Worm (Caenorhabditis elegans) whole organism, late embryonic: ENCODE measurements around the gene npr-43.

ENCODE experiments used
- C08G9.2 ChIP-seq: sonication (generic microtip); optimal IDR thresholded peaks from 2 replicates; lab custom pipeline; 2016; ENCODE audit warnings: mild to moderate bottlenecking, missing genetic modification characterization, moderate library complexity, missing compliant biosample characterization
- K09A11.1 ChIP-seq: sonication (generic microtip); optimal IDR thresholded peaks from 2 replicates; lab custom pipeline; 2017; ENCODE audit warnings: antibody characterized with exemption, mild to moderate bottlenecking, missing genetic modification characterization, missing compliant biosample characterization; ENCODE audit not compliant: insufficient read depth
- Y22D7AL.16 ChIP-seq: sonication (generic microtip); optimal IDR thresholded peaks from 2 replicates; lab custom pipeline; 2016; ENCODE audit warnings: missing genetic modification characterization, missing compliant biosample characterization
- ceh-14 ChIP-seq: sonication (generic microtip); optimal IDR thresholded peaks from 2 replicates; lab custom pipeline; 2016; ENCODE audit warnings: missing genotype, missing genetic modification characterization, missing compliant biosample characterization
- ceh-18 ChIP-seq: sonication (generic microtip); optimal IDR thresholded peaks from 2 replicates; lab custom pipeline; 2016; ENCODE audit warnings: missing genetic modification characterization, missing compliant biosample characterization
- ceh-19 ChIP-seq: fragments of 200-800 bp; sonication (Bioruptor generic); optimal IDR thresholded peaks from 2 replicates; lab custom pipeline; 2018; ENCODE audit warnings: mild to moderate bottlenecking, missing genetic modification characterization, missing compliant biosample characterization
- ceh-2 ChIP-seq: sonication (generic microtip); optimal IDR thresholded peaks from 2 replicates; lab custom pipeline; 2016; ENCODE audit warnings: missing genotype, missing genetic modification characterization, missing compliant biosample characterization
- ceh-22 ChIP-seq: sonication (generic microtip); optimal IDR thresholded peaks from 2 replicates; lab custom pipeline; 2017; ENCODE audit warnings: missing biosample characterization, missing genetic modification characterization
- ceh-31 ChIP-seq: sonication (generic microtip); optimal IDR thresholded peaks from 2 replicates; lab custom pipeline; 2016; ENCODE audit warnings: missing genetic modification characterization, missing compliant biosample characterization
- ceh-34 ChIP-seq: sonication (generic microtip); optimal IDR thresholded peaks from 2 replicates; lab custom pipeline; 2016; ENCODE audit warnings: mild to moderate bottlenecking, missing genetic modification characterization, missing compliant biosample characterization
- ceh-45 ChIP-seq: fragments of 200-800 bp; sonication (Bioruptor generic); IDR thresholded peaks from 2 replicates; pipeline ENCODE4 v1.3.6; 2022; ENCODE audit warnings: missing genetic modification reagents, missing genetic modification characterization, missing compliant biosample characterization
- dmd-4 ChIP-seq: sonication (generic microtip); optimal IDR thresholded peaks from 2 replicates; lab custom pipeline; 2016; ENCODE audit warnings: borderline replicate concordance, missing genetic modification characterization, missing compliant biosample characterization
- elt-2 ChIP-seq: sonication (generic microtip); optimal IDR thresholded peaks from 2 replicates; lab custom pipeline; 2016; ENCODE audit warnings: missing genetic modification reagents, missing genetic modification characterization, missing compliant biosample characterization
- ets-4 ChIP-seq: sonication (generic microtip); optimal IDR thresholded peaks from 2 replicates; lab custom pipeline; 2016; ENCODE audit warnings: missing genetic modification characterization, missing compliant biosample characterization
- eyg-1 ChIP-seq: sonication (generic microtip); optimal IDR thresholded peaks from 2 replicates; lab custom pipeline; 2016; ENCODE audit warnings: missing genotype, missing genetic modification characterization, missing compliant biosample characterization
- fax-1 ChIP-seq: sonication (generic microtip); optimal IDR thresholded peaks from 2 replicates; lab custom pipeline; 2016; ENCODE audit warnings: missing genotype, missing genetic modification characterization, missing compliant biosample characterization
- fkh-10 ChIP-seq: fragments of 150-350 bp; optimal IDR thresholded peaks from 2 replicates; lab custom pipeline; 2014; ENCODE audit warnings: missing biosample characterization, missing genetic modification reagents, missing genetic modification characterization
- hlh-13 ChIP-seq: fragments of 200-800 bp; sonication (Bioruptor generic); optimal IDR thresholded peaks from 2 replicates; lab custom pipeline; 2018; ENCODE audit warnings: mild to moderate bottlenecking, missing genetic modification characterization, missing compliant biosample characterization
- hlh-8 ChIP-seq: sonication (generic microtip); optimal IDR thresholded peaks from 2 replicates; lab custom pipeline; 2016; ENCODE audit warnings: missing genotype, missing genetic modification characterization, missing compliant biosample characterization
- lim-6 ChIP-seq: sonication (generic microtip); optimal IDR thresholded peaks from 2 replicates; lab custom pipeline; 2016; ENCODE audit warnings: missing genetic modification characterization, missing compliant biosample characterization
- nhr-11 ChIP-seq: fragments of 150-350 bp; optimal IDR thresholded peaks from 2 replicates; lab custom pipeline; 2014; ENCODE audit warnings: missing biosample characterization, missing genetic modification characterization
- nhr-232 ChIP-seq: sonication (generic microtip); optimal IDR thresholded peaks from 2 replicates; lab custom pipeline; 2016; ENCODE audit warnings: missing genetic modification characterization, missing compliant biosample characterization
- odd-2 ChIP-seq: sonication (generic microtip); optimal IDR thresholded peaks from 2 replicates; lab custom pipeline; 2017; ENCODE audit warnings: antibody characterized with exemption, mild to moderate bottlenecking, missing genetic modification characterization, missing compliant biosample characterization
- pag-3 ChIP-seq: sonication (generic microtip); optimal IDR thresholded peaks from 2 replicates; lab custom pipeline; 2016; ENCODE audit warnings: missing compliant biosample characterization, missing genetic modification characterization, borderline replicate concordance
- pat-9 ChIP-seq: fragments of 200-800 bp; sonication (Bioruptor generic); optimal IDR thresholded peaks from 2 replicates; lab custom pipeline; 2018; ENCODE audit warnings: mild to moderate bottlenecking, missing genetic modification characterization, moderate library complexity, missing compliant biosample characterization
- pha-2 ChIP-seq: sonication (generic microtip); optimal IDR thresholded peaks from 2 replicates; lab custom pipeline; 2017; ENCODE audit warnings: mild to moderate bottlenecking, missing genetic modification characterization, missing compliant biosample characterization
- pha-4 ChIP-seq: fragments of 150-350 bp; optimal IDR thresholded peaks from 2 replicates; lab custom pipeline; 2018; ENCODE audit warnings: missing biosample characterization, missing genetic modification reagents, missing genetic modification characterization
- pqm-1 ChIP-seq: sonication (generic microtip); optimal IDR thresholded peaks from 2 replicates; lab custom pipeline; 2016; ENCODE audit warnings: missing genetic modification characterization, missing compliant biosample characterization
- pros-1 ChIP-seq: fragments of 150-350 bp; optimal IDR thresholded peaks from 2 replicates; lab custom pipeline; 2014; ENCODE audit warnings: missing biosample characterization, missing genetic modification reagents, missing genetic modification characterization
- ref-2 ChIP-seq: sonication (generic microtip); optimal IDR thresholded peaks from 2 replicates; lab custom pipeline; 2016; ENCODE audit warnings: missing genetic modification characterization, missing compliant biosample characterization
- rnt-1 ChIP-seq: sonication (generic microtip); optimal IDR thresholded peaks from 2 replicates; lab custom pipeline; 2016; ENCODE audit warnings: missing genetic modification characterization, missing compliant biosample characterization
- sdc-2 ChIP-seq: sonication (generic microtip); optimal IDR thresholded peaks from 2 replicates; lab custom pipeline; 2016; ENCODE audit warnings: missing genotype, missing genetic modification characterization, missing compliant biosample characterization
- sox-2 ChIP-seq: fragments of 200-800 bp; sonication (Bioruptor generic); IDR thresholded peaks from 2 replicates; pipeline ENCODE4 v1.3.6; 2022; ENCODE audit warnings: missing genetic modification reagents, missing genetic modification characterization, missing compliant biosample characterization
- tbx-2 ChIP-seq: sonication (generic microtip); optimal IDR thresholded peaks from 2 replicates; lab custom pipeline; 2016; ENCODE audit warnings: missing genetic modification characterization, missing compliant biosample characterization
- tbx-7 ChIP-seq: sonication (generic microtip); optimal IDR thresholded peaks from 2 replicates; lab custom pipeline; 2016; ENCODE audit warnings: missing genotype, missing genetic modification characterization, missing compliant biosample characterization
- ttx-3 ChIP-seq: sonication (generic microtip); optimal IDR thresholded peaks from 2 replicates; lab custom pipeline; 2016; ENCODE audit warnings: missing genetic modification reagents, missing genetic modification characterization, missing compliant biosample characterization
- unc-42 ChIP-seq: sonication (generic microtip); optimal IDR thresholded peaks from 2 replicates; lab custom pipeline; 2016; ENCODE audit warnings: missing genotype, missing genetic modification characterization, missing compliant biosample characterization
- zip-5 ChIP-seq: sonication (generic microtip); optimal IDR thresholded peaks from 2 replicates; lab custom pipeline; 2016; ENCODE audit warnings: missing genetic modification characterization, missing compliant biosample characterization

npr-43 gene

ce11 chrV:14424958-14425492 lies 46.1 kb upstream of the npr-43 start, which contains the start of gene rrsr-1 (continued):
- TF ChIP-seq fax-1 (tag; lab: Kevin White, UChicago) (no peak), sdc-2 (tag; lab: Kevin White, UChicago) (no peak), eyg-1 (tag; lab: Kevin White, UChicago) (no peak), ceh-14 (tag; lab: Kevin White, UChicago) (peak; percentile 66), nhr-11 (tag; lab: Kevin White, UChicago) (no peak), ceh-19 (GFP tag; lab: Kevin White, UChicago) (no peak), hlh-13 (no peak), lim-6 (tag; lab: Kevin White, UChicago) (no peak), ref-2 (tag; lab: Kevin White, UChicago) (no peak), Y22D7AL.16 (no peak), sox-2 (GFP tag; lab: Robert Waterston, UW) (no peak), odd-2 (tag; lab: Kevin White, UChicago) (no peak), fkh-10 (GFP tag; lab: Kevin White, UChicago) (no peak), ceh-22 (tag; lab: Kevin White, UChicago) (no peak), elt-2 (tag; lab: Kevin White, UChicago) (peak; percentile 6), pag-3 (tag; lab: Kevin White, UChicago) (no peak), ceh-34 (tag; lab: Kevin White, UChicago) (peak; percentile 15), unc-42 (tag; lab: Kevin White, UChicago) (no peak)

DNA sequence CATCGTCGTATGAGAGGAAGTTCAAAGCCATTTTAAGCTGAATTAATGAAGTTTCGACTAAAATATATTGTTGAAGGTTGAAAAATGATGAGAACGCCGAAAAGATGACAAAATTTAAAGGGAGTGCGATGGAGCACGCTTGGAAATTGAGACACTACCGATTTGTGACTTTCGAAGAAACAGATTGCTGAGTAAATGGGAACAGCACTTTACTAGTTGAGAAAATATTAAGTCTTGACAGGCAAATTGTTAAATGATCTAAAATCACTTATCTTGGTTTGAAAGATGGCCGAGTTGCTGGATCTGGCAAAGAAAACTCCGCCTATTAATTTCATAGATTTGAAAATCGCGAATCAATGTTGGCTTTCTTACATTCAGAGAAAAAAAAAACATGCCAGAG lies 44.4 kb upstream of the npr-43 start, which contains the start of gene rpoa-12:
rpoa-12 (minus strand) TSS at position 37 of the 400 bp plus-strand sequence.
- TF ChIP-seq K09A11.1 (tag; lab: Kevin White, UChicago) (no peak), ceh-2 (tag; lab: Kevin White, UChicago) (peak; percentile 62), pqm-1 (tag; lab: Kevin White, UChicago) (peak; percentile 21), hlh-8 (tag; lab: Kevin White, UChicago) (peak; percentile 18), nhr-11 (tag; lab: Kevin White, UChicago) (no peak), unc-42 (tag; lab: Kevin White, UChicago) (peak; percentile 49), ceh-14 (tag; lab: Kevin White, UChicago) (peak; percentile 22), dmd-4 (tag; lab: Kevin White, UChicago) (peak; percentile 5), pat-9 (tag; lab: Kevin White, UChicago) (no peak), tbx-2 (tag; lab: Kevin White, UChicago) (peak; percentile 76), ttx-3 (tag; lab: Kevin White, UChicago) (no peak), nhr-232 (tag; lab: Kevin White, UChicago) (no peak), C08G9.2 (tag; lab: Kevin White, UChicago) (peak; percentile 66), tbx-7 (tag; lab: Kevin White, UChicago) (peak; percentile 69), ceh-45 (GFP tag; lab: Robert Waterston, UW) (no peak), fax-1 (tag; lab: Kevin White, UChicago) (peak; percentile 15), elt-2 (tag; lab: Kevin White, UChicago) (peak; percentile 56), ceh-18 (tag; lab: Kevin White, UChicago) (peak; percentile 16), ets-4 (tag; lab: Kevin White, UChicago) (peak; percentile 24), rnt-1 (tag; lab: Kevin White, UChicago) (peak; percentile 19), ceh-34 (tag; lab: Kevin White, UChicago) (peak; percentile 49), pha-4 (tag; lab: Kevin White, UChicago) (no peak), ref-2 (tag; lab: Kevin White, UChicago) (peak; percentile 50), pros-1 (no peak), ceh-31 (tag; lab: Kevin White, UChicago) (peak; percentile 86), pha-2 (tag; lab: Kevin White, UChicago) (no peak), eyg-1 (tag; lab: Kevin White, UChicago) (no peak), zip-5 (tag; lab: Kevin White, UChicago) (peak; percentile 54)
